Fruit fly (Drosophila melanogaster) whole organism, larva: ENCODE measurements around the gene CG6295.

Source experiments
- noc ChIP-seq: fragments of 200-800 bp; sonication (Bioruptor generic); optimal IDR thresholded peaks from 3 replicates; lab custom pipeline; 2019; ENCODE audit warnings: missing biosample characterization, mild to moderate bottlenecking, missing genetic modification characterization, moderate library complexity

CG6295 gene

DNA sequence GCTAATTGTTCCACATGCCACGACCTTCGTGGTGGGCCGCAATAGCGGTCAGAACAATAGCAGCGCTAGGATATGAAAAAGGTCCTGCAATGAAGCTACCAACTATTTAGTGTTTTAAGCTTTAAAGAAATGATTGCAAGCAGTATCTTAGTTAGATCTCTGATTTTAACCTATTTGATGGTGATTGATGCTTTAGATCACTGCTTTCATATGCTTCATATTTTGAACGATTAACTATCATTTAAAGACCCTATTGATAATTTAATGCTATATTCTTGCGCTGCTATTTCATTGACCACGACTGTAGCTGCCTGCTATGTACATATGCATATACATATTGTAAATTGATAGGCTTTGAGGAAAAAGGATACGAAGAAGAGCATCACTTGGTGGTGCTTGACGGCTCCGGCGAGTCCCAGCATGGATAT, 43.1 kb downstream of the CG6295 start:
- peak; percentile 88 for TF ChIP-seq noc

DNA sequence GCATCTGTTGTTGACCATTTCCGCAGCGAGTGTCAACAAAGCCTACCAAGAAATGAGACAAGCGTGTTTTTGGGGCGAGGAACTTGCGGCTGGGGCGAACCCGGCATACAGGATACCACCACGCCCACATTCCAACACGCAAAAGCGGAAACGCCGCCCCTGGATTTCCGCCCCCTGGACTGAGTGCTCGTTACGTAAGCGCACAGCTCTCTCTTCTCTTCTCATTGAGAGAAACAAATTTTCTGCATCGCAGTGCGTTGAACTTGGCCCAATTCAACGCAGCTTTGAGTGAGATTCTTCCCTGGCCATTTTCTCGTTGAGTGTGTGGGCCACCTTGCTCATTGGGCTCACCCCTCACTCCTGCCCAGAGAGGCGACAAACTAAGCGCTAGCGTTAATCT, 46.4 kb downstream of the CG6295 start:
- TF ChIP-seq noc = no peak

DNA sequence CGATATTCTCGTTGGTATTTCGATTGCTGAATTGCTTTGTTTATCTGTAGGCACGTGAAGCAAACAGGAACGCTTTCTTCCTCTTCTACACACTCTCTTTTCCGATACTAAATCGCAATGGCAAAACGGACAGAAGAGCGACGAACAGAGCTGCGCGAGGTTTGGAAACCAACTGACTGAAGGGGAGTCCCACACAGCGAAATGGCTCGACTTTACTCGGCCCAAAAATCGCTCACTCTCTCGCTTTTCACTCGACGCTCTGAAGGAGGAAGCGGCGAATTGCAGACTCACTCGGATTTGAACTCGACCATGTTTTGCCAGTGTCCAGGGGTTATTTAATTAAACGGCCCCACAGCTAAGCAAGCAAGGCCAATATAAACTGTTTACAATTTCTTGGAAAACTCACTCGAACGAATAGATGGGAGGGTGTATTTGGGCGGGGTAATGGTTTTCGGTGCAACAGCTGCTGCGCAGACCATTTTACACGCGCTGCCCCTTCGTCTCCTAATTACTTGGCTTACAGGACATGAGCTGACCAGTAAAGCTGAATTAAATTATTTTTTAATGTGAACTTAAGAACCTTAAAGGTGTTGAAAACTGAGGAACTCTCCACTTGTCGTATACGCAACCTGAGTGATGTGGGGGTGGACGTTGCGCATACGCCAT, 48.4 kb downstream of the CG6295 start, which contains the start of gene CG6330:
CG6330 (minus strand) TSS at position 178 of the 666 bp plus-strand sequence.
- TF ChIP-seq noc = no peak

DNA sequence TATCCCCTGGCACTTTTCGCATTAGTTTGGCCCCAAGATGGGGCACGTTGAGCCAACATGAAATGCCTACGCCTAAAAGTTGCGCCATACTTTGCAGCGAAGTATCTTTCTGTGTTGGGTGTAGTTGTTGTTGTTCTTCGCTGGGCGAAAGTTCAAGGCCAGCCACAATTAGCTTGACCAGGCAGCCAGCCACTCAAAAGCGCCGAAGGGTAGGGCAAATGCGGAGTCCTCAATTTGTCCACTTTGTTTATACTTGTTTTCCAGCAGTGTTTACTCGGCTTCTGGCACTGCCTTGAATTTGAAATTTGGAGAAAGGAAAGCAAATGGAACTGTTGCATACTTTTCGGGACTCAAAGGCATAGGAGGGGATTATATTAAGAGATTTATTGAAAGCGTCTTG, 49.7 kb downstream of the CG6295 start:
- TF ChIP-seq noc = no peak

DNA sequence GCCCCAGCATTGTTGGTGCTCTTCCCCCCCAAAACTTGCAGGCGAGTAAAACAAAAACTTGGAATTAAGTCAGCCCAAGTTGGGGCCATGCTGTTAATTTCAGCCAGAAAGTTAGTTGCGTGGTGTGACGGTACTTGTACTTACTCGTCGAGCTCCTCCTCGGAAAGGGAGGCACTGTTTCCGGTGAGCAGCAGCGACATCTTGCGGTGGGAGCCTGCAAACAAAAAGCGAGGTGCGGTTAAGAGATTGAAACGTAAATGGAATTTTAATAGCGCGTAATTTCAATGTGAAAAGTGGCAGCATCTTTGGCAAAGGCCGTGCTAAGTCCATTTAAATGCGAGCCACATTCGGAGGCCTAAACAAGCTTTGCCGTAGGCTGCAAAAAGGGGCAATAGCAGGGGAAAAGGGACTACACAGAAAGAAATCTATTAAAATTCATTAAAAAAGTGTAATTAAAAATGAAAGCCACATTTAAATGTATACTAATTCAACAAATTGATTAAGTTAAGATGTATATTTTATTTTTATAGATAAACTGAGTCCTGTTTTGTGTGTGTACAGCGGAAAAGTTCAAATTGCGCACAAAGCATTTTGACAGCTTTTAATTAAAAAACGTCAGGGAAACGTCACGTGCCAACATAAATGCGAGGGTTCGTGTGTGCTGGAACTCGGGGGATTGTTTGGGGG, 50.3 kb downstream of the CG6295 start:
- TF ChIP-seq noc = no peak
